Worm (Caenorhabditis elegans) whole organism, L3 larva: ENCODE measurements around the gene srsx-34.

Experiments
- ZK546.5 ChIP-seq: sonication (generic microtip); optimal IDR thresholded peaks from 2 replicates; lab custom pipeline; 2017; ENCODE audit warnings: missing biosample characterization, missing genetic modification characterization
- aly-2 ChIP-seq: fragments of 150-350 bp; optimal IDR thresholded peaks from 2 replicates; lab custom pipeline; 2014; ENCODE audit warnings: missing biosample characterization, missing genetic modification characterization
- ama-1 ChIP-seq: fragments of 150-350 bp; optimal IDR thresholded peaks from 2 replicates; lab custom pipeline; 2018
- ceh-16 ChIP-seq: sonication (generic microtip); optimal IDR thresholded peaks from 2 replicates; lab custom pipeline; 2017; ENCODE audit warnings: missing biosample characterization, missing genetic modification characterization
- ceh-28 ChIP-seq: fragments of 150-350 bp; optimal IDR thresholded peaks from 2 replicates; lab custom pipeline; 2014; ENCODE audit warnings: missing biosample characterization, missing genetic modification reagents, missing genetic modification characterization
- ceh-82 ChIP-seq: fragments of 150-350 bp; optimal IDR thresholded peaks from 2 replicates; lab custom pipeline; 2014; ENCODE audit warnings: missing biosample characterization, missing genetic modification characterization
- ceh-9 ChIP-seq: sonication (generic microtip); optimal IDR thresholded peaks from 2 replicates; lab custom pipeline; 2018; ENCODE audit warnings: missing biosample characterization, missing genetic modification characterization
- daf-12 ChIP-seq: fragments of 150-350 bp; optimal IDR thresholded peaks from 2 replicates; lab custom pipeline; 2014; ENCODE audit warnings: missing biosample characterization, missing genetic modification reagents, missing genetic modification characterization
- egl-27 ChIP-seq: sonication (generic microtip); optimal IDR thresholded peaks from 4 replicates; lab custom pipeline; 2017; ENCODE audit warnings: missing biosample characterization, missing genetic modification reagents, missing genetic modification characterization
- egl-5 ChIP-seq: fragments of 150-350 bp; optimal IDR thresholded peaks from 2 replicates; lab custom pipeline; 2017; ENCODE audit warnings: missing biosample characterization, missing genetic modification reagents, missing genetic modification characterization, inconsistent platforms
- elt-1 ChIP-seq: fragments of 150-350 bp; optimal IDR thresholded peaks from 2 replicates; lab custom pipeline; 2014; ENCODE audit warnings: missing biosample characterization, missing genetic modification characterization
- elt-2 ChIP-seq: sonication (generic microtip); optimal IDR thresholded peaks from 2 replicates; lab custom pipeline; 2016; ENCODE audit warnings: missing genetic modification reagents, mild to moderate bottlenecking, missing genetic modification characterization, missing compliant biosample characterization
- elt-3 ChIP-seq, 3 experiments: fragments of 150-350 bp in 1 of 3; sonication (generic microtip) in 2 of 3; optimal IDR thresholded peaks; 2 replicates in 2 of 3; 4 replicates in 1 of 3; lab custom pipeline; 2014 to 2017; ENCODE audit warnings: missing biosample characterization in 3 of 3, missing genetic modification characterization in 3 of 3
- fkh-10 ChIP-seq: sonication (generic microtip); optimal IDR thresholded peaks from 2 replicates; lab custom pipeline; 2017; ENCODE audit warnings: missing biosample characterization, missing genetic modification reagents, missing genetic modification characterization
- fkh-2 ChIP-seq: fragments of 150-350 bp; optimal IDR thresholded peaks from 2 replicates; lab custom pipeline; 2014; ENCODE audit warnings: missing biosample characterization, missing genetic modification reagents, missing genetic modification characterization
- fos-1 ChIP-seq: fragments of 150-350 bp; optimal IDR thresholded peaks from 2 replicates; lab custom pipeline; 2014; ENCODE audit warnings: missing biosample characterization, missing genetic modification characterization
- jun-1 ChIP-seq: fragments of 150-350 bp; optimal IDR thresholded peaks from 2 replicates; lab custom pipeline; 2014; ENCODE audit warnings: missing biosample characterization, missing genetic modification reagents, missing genetic modification characterization
- lin-39 ChIP-seq: fragments of 150-350 bp; optimal IDR thresholded peaks from 2 replicates; lab custom pipeline; 2018; ENCODE audit warnings: missing biosample characterization, missing genetic modification reagents, missing genetic modification characterization
- lsy-12 ChIP-seq: sonication (generic microtip); optimal IDR thresholded peaks from 2 replicates; lab custom pipeline; 2016; ENCODE audit warnings: mild to moderate bottlenecking, missing genetic modification characterization, missing compliant biosample characterization
- mdl-1 ChIP-seq: fragments of 150-350 bp; optimal IDR thresholded peaks from 2 replicates; lab custom pipeline; 2014; ENCODE audit warnings: missing biosample characterization, missing genetic modification characterization
- mml-1 ChIP-seq: fragments of 150-350 bp; sonication (generic microtip); optimal IDR thresholded peaks from 3 replicates; lab custom pipeline; 2014; ENCODE audit warnings: missing biosample characterization, missing genetic modification characterization
- nfya-1 ChIP-seq: sonication (generic microtip); optimal IDR thresholded peaks from 2 replicates; lab custom pipeline; 2017; ENCODE audit warnings: missing genetic modification characterization, mild to moderate bottlenecking, missing compliant biosample characterization, antibody characterized with exemption, moderate library complexity; ENCODE audit not compliant: insufficient read depth
- nhr-11 ChIP-seq: fragments of 150-350 bp; optimal IDR thresholded peaks from 2 replicates; lab custom pipeline; 2014; ENCODE audit warnings: missing biosample characterization, missing genetic modification characterization
- nhr-12 ChIP-seq: fragments of 150-350 bp; optimal IDR thresholded peaks from 2 replicates; lab custom pipeline; 2014; ENCODE audit warnings: missing biosample characterization, missing genetic modification characterization
- nhr-23 ChIP-seq: fragments of 150-350 bp; optimal IDR thresholded peaks from 2 replicates; lab custom pipeline; 2014; ENCODE audit warnings: missing biosample characterization, missing genetic modification reagents, missing genetic modification characterization
- nhr-237 ChIP-seq: fragments of 150-350 bp; optimal IDR thresholded peaks from 2 replicates; lab custom pipeline; 2014; ENCODE audit warnings: missing biosample characterization, missing genetic modification characterization
- nhr-25 ChIP-seq: sonication (generic microtip); optimal IDR thresholded peaks from 2 replicates; lab custom pipeline; 2017; ENCODE audit warnings: missing biosample characterization, missing genetic modification characterization
- nhr-43 ChIP-seq: sonication (generic microtip); optimal IDR thresholded peaks from 2 replicates; lab custom pipeline; 2016; ENCODE audit warnings: mild to moderate bottlenecking, missing genetic modification characterization, missing compliant biosample characterization; ENCODE audit not compliant: poor library complexity, severe bottlenecking
- nhr-67 ChIP-seq: fragments of 150-350 bp; optimal IDR thresholded peaks from 2 replicates; lab custom pipeline; 2014; ENCODE audit warnings: missing biosample characterization, missing genetic modification characterization
- nhr-76 ChIP-seq: fragments of 150-350 bp; sonication (generic microtip); optimal IDR thresholded peaks from 5 replicates; lab custom pipeline; 2014; ENCODE audit warnings: missing biosample characterization, missing genetic modification characterization
- nhr-77 ChIP-seq: fragments of 150-350 bp; optimal IDR thresholded peaks from 2 replicates; lab custom pipeline; 2014; ENCODE audit warnings: missing biosample characterization, missing genetic modification characterization
- pha-4 ChIP-seq: fragments of 150-350 bp; optimal IDR thresholded peaks from 2 replicates; lab custom pipeline; 2014; ENCODE audit warnings: missing biosample characterization, missing genetic modification reagents, missing genetic modification characterization
- pqm-1 ChIP-seq: fragments of 150-350 bp; optimal IDR thresholded peaks from 2 replicates; lab custom pipeline; 2017; ENCODE audit warnings: missing biosample characterization, missing genetic modification characterization, inconsistent platforms
- sea-2 ChIP-seq: fragments of 150-350 bp; sonication (generic microtip); optimal IDR thresholded peaks from 4 replicates; lab custom pipeline; 2014; ENCODE audit warnings: missing biosample characterization, missing genetic modification reagents, missing genetic modification characterization
- snpc-4 ChIP-seq: fragments of 150-350 bp; optimal IDR thresholded peaks from 2 replicates; lab custom pipeline; 2014; ENCODE audit warnings: missing biosample characterization, missing genetic modification characterization
- tbx-2 ChIP-seq: sonication (generic microtip); optimal IDR thresholded peaks from 2 replicates; lab custom pipeline; 2016; ENCODE audit warnings: mild to moderate bottlenecking, missing genetic modification characterization, missing compliant biosample characterization
- zag-1 ChIP-seq: fragments of 150-350 bp; optimal IDR thresholded peaks from 2 replicates; lab custom pipeline; 2014; ENCODE audit warnings: missing biosample characterization, missing genetic modification characterization
- ztf-4 ChIP-seq: fragments of 150-350 bp; optimal IDR thresholded peaks from 2 replicates; lab custom pipeline; 2014; ENCODE audit warnings: missing biosample characterization, missing genetic modification characterization

Gene srsx-34

DNA sequence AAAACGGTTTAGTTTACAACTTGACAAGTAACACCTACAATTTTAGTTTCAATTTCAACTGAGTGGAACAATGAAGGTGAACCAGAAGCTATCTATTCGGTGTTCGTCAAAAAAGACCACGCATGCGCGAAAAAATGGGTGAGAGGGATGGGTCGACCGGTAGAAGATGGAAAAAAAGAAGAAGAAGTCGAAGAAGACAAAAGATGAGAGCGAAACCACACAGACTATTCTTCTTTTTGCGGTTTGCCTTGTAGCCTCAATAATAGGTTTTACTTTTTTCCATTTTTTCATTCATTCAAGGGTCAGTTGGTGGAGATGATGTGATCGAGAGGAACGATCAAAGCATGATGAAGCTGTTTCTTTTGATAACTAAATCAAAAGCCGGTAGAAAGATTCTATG is 46.6 kb downstream of the srsx-34 start:
- TF ChIP-seq nhr-25 (tag; lab: Kevin White, UChicago) (peak; percentile 32), zag-1 (tag; lab: Kevin White, UChicago) (no peak), nhr-23 (tag; lab: Kevin White, UChicago) (peak; percentile 3)

DNA sequence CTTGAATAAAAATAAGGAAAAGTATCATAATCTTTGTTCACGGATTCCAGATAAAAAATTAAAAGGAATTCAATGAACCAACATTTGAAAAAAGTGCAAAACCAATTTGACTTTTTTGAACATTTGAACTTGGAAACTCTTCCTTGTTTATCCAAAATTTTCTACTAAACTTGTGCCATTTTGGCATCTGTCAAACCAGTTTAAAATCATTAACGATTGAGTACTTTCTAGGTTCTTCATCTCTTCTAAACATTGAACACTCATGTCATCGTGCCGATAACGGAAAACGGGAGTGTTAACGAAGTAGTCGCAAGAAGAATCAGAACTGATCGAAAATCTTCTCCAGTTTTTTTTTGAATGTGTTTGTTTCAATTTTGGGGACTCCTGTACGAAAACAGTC is 48.5 kb downstream of the srsx-34 start:
- no peak for TF ChIP-seq ztf-4 (tag; lab: Kevin White, UChicago)
- TF ChIP-seq nhr-23 (tag; lab: Kevin White, UChicago), result peak; percentile 37
- peak; percentile 12 for TF ChIP-seq nhr-25 (tag; lab: Kevin White, UChicago)
- no peak for TF ChIP-seq pha-4 (tag; lab: Kevin White, UChicago)
- TF ChIP-seq nhr-43 (tag; lab: Kevin White, UChicago), result peak; percentile 11
- TF ChIP-seq, all 47 proteins: peak for 3

DNA sequence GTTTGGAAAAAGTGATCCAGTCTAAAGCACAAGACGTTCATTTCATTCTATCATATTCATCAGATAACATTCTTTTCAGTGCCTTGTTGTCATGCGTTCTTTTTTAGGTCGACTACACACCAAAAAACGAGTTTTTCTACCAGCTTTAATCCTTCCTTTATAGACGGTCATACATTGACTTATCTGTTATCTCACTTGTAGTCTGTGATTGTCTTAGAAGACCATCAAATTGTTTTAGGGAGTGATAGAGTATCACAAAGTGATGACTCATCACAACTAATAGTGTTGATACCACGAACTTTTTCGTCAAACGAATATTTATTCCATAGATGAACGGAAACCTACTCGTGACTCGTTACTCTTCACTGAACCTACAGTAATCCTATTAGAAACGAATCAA is 50.1 kb downstream of the srsx-34 start:
- no peak for TF ChIP-seq nhr-237 (tag; lab: Kevin White, UChicago)
- TF ChIP-seq pqm-1 (tag; lab: Kevin White, UChicago), result peak; percentile 15
- no peak for TF ChIP-seq ceh-82 (tag; lab: Kevin White, UChicago)
- no peak for TF ChIP-seq sea-2 (GFP tag; lab: Kevin White, UChicago)
- no peak for TF ChIP-seq pha-4 (tag; lab: Kevin White, UChicago)
- TF ChIP-seq nhr-11 (tag; lab: Kevin White, UChicago), result no peak
- peak; percentile 22 for TF ChIP-seq tbx-2 (tag; lab: Kevin White, UChicago)
- no peak for TF ChIP-seq mdl-1 (tag; lab: Kevin White, UChicago)
- no peak for TF ChIP-seq ceh-9
- no peak for TF ChIP-seq ceh-16 (tag; lab: Kevin White, UChicago)
- no peak for TF ChIP-seq mml-1 (tag; lab: Kevin White, UChicago)
- TF ChIP-seq nhr-67, result no peak
- peak; percentile 58 for TF ChIP-seq ceh-28
- no peak for TF ChIP-seq ZK546.5 (tag; lab: Kevin White, UChicago)
- no peak for TF ChIP-seq egl-5
- no peak for TF ChIP-seq nhr-77 (tag; lab: Kevin White, UChicago)
- no peak for TF ChIP-seq lin-39 (tag; lab: Kevin White, UChicago)
- TF ChIP-seq egl-27 (tag; lab: Kevin White, UChicago), result no peak
- TF ChIP-seq jun-1 (tag; lab: Kevin White, UChicago), result peak; percentile 43
- TF ChIP-seq fkh-10 (GFP tag; lab: Kevin White, UChicago), result no peak
- TF ChIP-seq nhr-43 (tag; lab: Kevin White, UChicago), result peak; percentile 88
- peak; percentile 34 for TF ChIP-seq elt-2 (tag; lab: Kevin White, UChicago)
- TF ChIP-seq aly-2 (tag; lab: Kevin White, UChicago), result no peak
- TF ChIP-seq fos-1 (tag; lab: Kevin White, UChicago), result no peak
- no peak for TF ChIP-seq snpc-4
- peak; percentile 89 for TF ChIP-seq nhr-23 (tag; lab: Kevin White, UChicago)
- no peak for TF ChIP-seq daf-12 (tag; lab: Kevin White, UChicago)
- no peak for TF ChIP-seq nhr-12 (tag; lab: Kevin White, UChicago)
- TF ChIP-seq nhr-25 (tag; lab: Kevin White, UChicago), result peak; percentile 73
- TF ChIP-seq elt-3 (tag; optimal IDR thresholded peaks at IDR 0.05; lab: Kevin White, UChicago), result peak in 1 of 3 experiments; percentile 84

DNA sequence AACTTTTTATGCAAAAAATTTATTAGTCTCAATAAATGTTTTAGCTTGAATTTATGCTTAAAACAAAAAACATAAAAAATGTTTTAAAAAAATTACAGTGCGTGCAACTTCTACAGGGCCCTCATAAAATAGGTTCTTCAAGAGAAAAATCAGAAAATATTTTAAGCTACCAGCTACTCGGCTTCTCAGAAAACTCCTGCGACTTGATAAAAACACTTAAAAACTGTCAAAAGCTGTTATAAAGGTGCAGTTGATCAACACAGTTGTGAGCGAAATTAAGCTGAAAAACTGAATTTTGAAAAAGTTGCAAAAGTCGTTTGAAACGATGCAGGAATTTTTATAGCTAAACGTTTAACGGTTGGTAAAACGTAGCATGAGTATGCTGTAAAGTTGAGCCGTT is 53.0 kb downstream of the srsx-34 start:
- TF ChIP-seq lsy-12 (peak; percentile 42), nhr-43 (tag; lab: Kevin White, UChicago) (no peak), nhr-12 (tag; lab: Kevin White, UChicago) (no peak), elt-2 (tag; lab: Kevin White, UChicago) (no peak), nhr-76 (no peak), elt-1 (tag; lab: Kevin White, UChicago) (no peak), nfya-1 (tag; lab: Kevin White, UChicago) (peak; percentile 48), snpc-4 (peak; percentile 10), pqm-1 (tag; lab: Kevin White, UChicago) (no peak), fkh-2 (no peak), ama-1 (peak; percentile 99)
- TF ChIP-seq, all 47 proteins: peak for 4
